Fruit fly (Drosophila melanogaster) ovary, adult (tissue): ENCODE results near the gene CG14435.

ENCODE experiments used
- CG17801 ChIP-seq: fragments of 200-800 bp; optimal IDR thresholded peaks from 2 replicates; lab custom pipeline; 2019; ENCODE audit warnings: missing biosample characterization, mild to moderate bottlenecking, missing genetic modification characterization, moderate library complexity; ENCODE audit not compliant: partially characterized antibody

Gene CG14435

dm6 chrX:6843841-6844440 lies at the start of gene CG14435, which contains the start of gene Tmf:
CG14435 (minus strand) TSS chrX:6843921.
Tmf (plus strand) TSS chrX:6844341.
- TF ChIP-seq CG17801 (GFP tag; lab: Kevin White, UChicago): peak; percentile 86

- no peak for TF ChIP-seq CG17801 (GFP tag; lab: Kevin White, UChicago)
Measured at dm6 chrX:6876343-6876742, 32.6 kb upstream of the CG14435 start.

dm6 chrX:6875773-6876172 lies 32.1 kb upstream of the CG14435 start:
- no peak for TF ChIP-seq CG17801 (GFP tag; lab: Kevin White, UChicago)

dm6 chrX:6874918-6875454 lies 31.3 kb upstream of the CG14435 start:
- peak; percentile 10 for TF ChIP-seq CG17801 (GFP tag; lab: Kevin White, UChicago)

- no peak for TF ChIP-seq CG17801 (GFP tag; lab: Kevin White, UChicago)
Measured at dm6 chrX:6871746-6872145, 28.0 kb upstream of the CG14435 start.

- TF ChIP-seq CG17801 (GFP tag; lab: Kevin White, UChicago): no peak
Measured at dm6 chrX:6869770-6870404, 26.2 kb upstream of the CG14435 start.

dm6 chrX:6868629-6869579 lies 25.2 kb upstream of the CG14435 start:
- TF ChIP-seq CG17801 (GFP tag; lab: Kevin White, UChicago): no peak

dm6 chrX:6868024-6868628 lies 24.4 kb upstream of the CG14435 start:
- TF ChIP-seq CG17801 (GFP tag; lab: Kevin White, UChicago): no peak

dm6 chrX:6867175-6868023 lies 23.7 kb upstream of the CG14435 start, which contains the start of gene CG14434:
CG14434 (minus strand) TSS chrX:6867194.
- no peak for TF ChIP-seq CG17801 (GFP tag; lab: Kevin White, UChicago)

dm6 chrX:6866764-6867163 lies 23.0 kb upstream of the CG14435 start:
- no peak for TF ChIP-seq CG17801 (GFP tag; lab: Kevin White, UChicago)

- peak; percentile 30 for TF ChIP-seq CG17801 (GFP tag; lab: Kevin White, UChicago)
Measured at dm6 chrX:6866040-6866439, 22.3 kb upstream of the CG14435 start.

- no peak for TF ChIP-seq CG17801 (GFP tag; lab: Kevin White, UChicago)
Measured at dm6 chrX:6865039-6865438, 21.3 kb upstream of the CG14435 start.

dm6 chrX:6863289-6863938 lies 19.7 kb upstream of the CG14435 start, which contains the start of gene CG43736:
CG43736 (plus strand) TSS chrX:6863888.
- TF ChIP-seq CG17801 (GFP tag; lab: Kevin White, UChicago): peak; percentile 99
